Worm (Caenorhabditis elegans) whole organism, mixed stage, embryonic: ENCODE results near the gene cutl-9.

Experiments used
- M03D4.4 ChIP-seq: sonication (generic microtip); optimal IDR thresholded peaks from 2 replicates; lab custom pipeline; 2017; ENCODE audit warnings: mild to moderate bottlenecking, missing genetic modification characterization, missing compliant biosample characterization
- bed-3 ChIP-seq: fragments of 200-800 bp; sonication (Bioruptor generic); optimal IDR thresholded peaks from 3 replicates; lab custom pipeline; 2018; ENCODE audit warnings: mild to moderate bottlenecking, missing genetic modification characterization, moderate library complexity, missing compliant biosample characterization
- blmp-1 ChIP-seq: fragments of 150-350 bp; optimal IDR thresholded peaks from 2 replicates; lab custom pipeline; 2014; ENCODE audit warnings: missing biosample characterization, missing genetic modification characterization
- ceh-39 ChIP-seq: fragments of 150-350 bp; optimal IDR thresholded peaks from 2 replicates; lab custom pipeline; 2014; ENCODE audit warnings: missing biosample characterization, missing genetic modification characterization
- ceh-43 ChIP-seq: fragments of 200-800 bp; sonication (Bioruptor generic); optimal IDR thresholded peaks from 2 replicates; lab custom pipeline; 2018; ENCODE audit warnings: mild to moderate bottlenecking, missing genetic modification characterization, moderate library complexity, missing compliant biosample characterization
- ceh-83 ChIP-seq: fragments of 200-800 bp; sonication (Bioruptor generic); optimal IDR thresholded peaks from 2 replicates; lab custom pipeline; 2018; ENCODE audit warnings: mild to moderate bottlenecking, missing genetic modification characterization, missing compliant biosample characterization
- drap-1 ChIP-seq: fragments of 200-800 bp; sonication (Bioruptor generic); optimal IDR thresholded peaks from 3 replicates; lab custom pipeline; 2018; ENCODE audit warnings: mild to moderate bottlenecking, missing genetic modification characterization, missing compliant biosample characterization
- elt-1 ChIP-seq: sonication (generic microtip); optimal IDR thresholded peaks from 2 replicates; lab custom pipeline; 2017; ENCODE audit warnings: missing genetic modification characterization, mild to moderate bottlenecking, missing compliant biosample characterization, antibody characterized with exemption, moderate library complexity, borderline replicate concordance; ENCODE audit not compliant: insufficient read depth
- elt-3 ChIP-seq: fragments of 150-350 bp; optimal IDR thresholded peaks from 2 replicates; lab custom pipeline; 2014; ENCODE audit warnings: missing biosample characterization, missing genetic modification characterization
- flh-1 ChIP-seq: fragments of 200-800 bp; sonication (Bioruptor generic); optimal IDR thresholded peaks from 2 replicates; lab custom pipeline; 2018; ENCODE audit warnings: mild to moderate bottlenecking, missing genetic modification characterization, moderate library complexity, missing compliant biosample characterization
- ham-2 ChIP-seq: fragments of 200-800 bp; sonication (Bioruptor generic); optimal IDR thresholded peaks from 2 replicates; lab custom pipeline; 2018; ENCODE audit warnings: mild to moderate bottlenecking, missing genetic modification characterization, missing compliant biosample characterization
- lin-13 ChIP-seq: fragments of 150-350 bp; optimal IDR thresholded peaks from 2 replicates; lab custom pipeline; 2014; ENCODE audit warnings: missing biosample characterization, missing genetic modification characterization
- lin-32 ChIP-seq: fragments of 200-800 bp; sonication (Bioruptor generic); optimal IDR thresholded peaks from 2 replicates; lab custom pipeline; 2018; ENCODE audit warnings: mild to moderate bottlenecking, missing genetic modification characterization, missing compliant biosample characterization
- lsy-2 ChIP-seq: fragments of 150-350 bp; optimal IDR thresholded peaks from 2 replicates; lab custom pipeline; 2014; ENCODE audit warnings: missing biosample characterization, missing genetic modification characterization
- mab-5 ChIP-seq: fragments of 150-350 bp; optimal IDR thresholded peaks from 2 replicates; lab custom pipeline; 2014; ENCODE audit warnings: missing biosample characterization, missing genetic modification characterization
- mep-1 ChIP-seq: fragments of 150-350 bp; optimal IDR thresholded peaks from 2 replicates; lab custom pipeline; 2017; ENCODE audit warnings: missing biosample characterization, missing genetic modification reagents, missing genetic modification characterization, inconsistent platforms
- mls-2 ChIP-seq: sonication (generic microtip); optimal IDR thresholded peaks from 2 replicates; lab custom pipeline; 2016; ENCODE audit warnings: mild to moderate bottlenecking, missing genetic modification characterization, moderate library complexity, missing compliant biosample characterization
- nhr-12 ChIP-seq: fragments of 150-350 bp; optimal IDR thresholded peaks from 2 replicates; lab custom pipeline; 2014; ENCODE audit warnings: missing biosample characterization, missing genetic modification characterization
- nhr-2 ChIP-seq: fragments of 150-350 bp; optimal IDR thresholded peaks from 2 replicates; lab custom pipeline; 2014; ENCODE audit warnings: missing biosample characterization, missing genetic modification characterization
- nhr-237 ChIP-seq: fragments of 150-350 bp; optimal IDR thresholded peaks from 2 replicates; lab custom pipeline; 2014; ENCODE audit warnings: missing biosample characterization, missing genetic modification characterization
- nhr-76 ChIP-seq: sonication (generic microtip); optimal IDR thresholded peaks from 2 replicates; lab custom pipeline; 2017; ENCODE audit warnings: missing biosample characterization, missing genetic modification characterization
- pha-4 ChIP-seq: fragments of 150-350 bp; optimal IDR thresholded peaks from 2 replicates; lab custom pipeline; 2018; ENCODE audit warnings: missing biosample characterization, missing genetic modification reagents, missing genetic modification characterization
- sem-2 ChIP-seq: fragments of 200-800 bp; sonication (Bioruptor generic); optimal IDR thresholded peaks from 2 replicates; lab custom pipeline; 2018; ENCODE audit warnings: mild to moderate bottlenecking, missing genetic modification characterization, missing compliant biosample characterization
- snpc-4 ChIP-seq: fragments of 150-350 bp; optimal IDR thresholded peaks from 2 replicates; lab custom pipeline; 2014; ENCODE audit warnings: missing biosample characterization, missing genetic modification characterization
- sptf-1 ChIP-seq: sonication (generic microtip); optimal IDR thresholded peaks from 2 replicates; lab custom pipeline; 2017; ENCODE audit warnings: mild to moderate bottlenecking, missing genetic modification characterization, moderate library complexity, missing compliant biosample characterization
- tbx-8 ChIP-seq: fragments of 200-800 bp; sonication (Bioruptor generic); optimal IDR thresholded peaks from 2 replicates; lab custom pipeline; 2018; ENCODE audit warnings: mild to moderate bottlenecking, missing genetic modification characterization, moderate library complexity, missing compliant biosample characterization
- unc-120 ChIP-seq: sonication (generic microtip); optimal IDR thresholded peaks from 2 replicates; lab custom pipeline; 2017; ENCODE audit warnings: missing genetic modification characterization, missing compliant biosample characterization; ENCODE audit not compliant: poor library complexity, severe bottlenecking
- unc-39 ChIP-seq: fragments of 150-350 bp; optimal IDR thresholded peaks from 2 replicates; lab custom pipeline; 2014; ENCODE audit warnings: missing biosample characterization, missing genetic modification characterization
- unc-62 ChIP-seq: fragments of 150-350 bp; optimal IDR thresholded peaks from 2 replicates; lab custom pipeline; 2014; ENCODE audit warnings: missing biosample characterization, missing genetic modification reagents, missing genetic modification characterization
- zip-8 ChIP-seq: fragments of 150-350 bp; optimal IDR thresholded peaks from 2 replicates; lab custom pipeline; 2014; ENCODE audit warnings: missing biosample characterization, missing genetic modification characterization
- ztf-11 ChIP-seq: fragments of 150-350 bp; optimal IDR thresholded peaks from 2 replicates; lab custom pipeline; 2014; ENCODE audit warnings: missing biosample characterization, missing genetic modification characterization

Gene cutl-9

DNA sequence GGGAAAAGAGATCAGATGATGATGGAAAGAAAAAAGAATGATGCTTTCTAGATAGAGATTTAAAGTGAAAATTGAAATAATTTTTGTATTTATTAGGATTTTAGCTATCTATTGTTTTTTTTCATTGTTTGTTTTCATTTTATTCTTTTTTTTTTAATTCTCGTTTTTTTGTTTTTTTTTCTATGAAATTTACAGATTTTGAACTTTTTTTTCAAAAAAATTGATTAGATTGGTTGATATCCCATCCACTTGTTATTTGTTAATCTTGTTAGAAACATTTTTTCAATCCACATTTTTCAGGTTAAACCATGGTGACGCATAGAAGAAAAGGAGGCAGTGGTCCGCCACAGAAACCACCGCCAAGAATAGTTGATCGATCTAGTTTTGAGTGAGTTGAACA is 38.0 kb upstream of the cutl-9 start, which contains the start of gene algn-9:
TSS of gene algn-9 (plus strand) at position 301 of the 400 bp plus-strand sequence.
- TF ChIP-seq nhr-2 (tag; lab: Kevin White, UChicago) (no peak), nhr-237 (no peak), elt-3 (tag; lab: Kevin White, UChicago) (no peak), drap-1 (GFP tag; lab: Kevin White, UChicago) (no peak), mep-1 (tag; lab: Kevin White, UChicago) (no peak), ham-2 (no peak), M03D4.4 (tag; lab: Kevin White, UChicago) (no peak), blmp-1 (no peak)

DNA sequence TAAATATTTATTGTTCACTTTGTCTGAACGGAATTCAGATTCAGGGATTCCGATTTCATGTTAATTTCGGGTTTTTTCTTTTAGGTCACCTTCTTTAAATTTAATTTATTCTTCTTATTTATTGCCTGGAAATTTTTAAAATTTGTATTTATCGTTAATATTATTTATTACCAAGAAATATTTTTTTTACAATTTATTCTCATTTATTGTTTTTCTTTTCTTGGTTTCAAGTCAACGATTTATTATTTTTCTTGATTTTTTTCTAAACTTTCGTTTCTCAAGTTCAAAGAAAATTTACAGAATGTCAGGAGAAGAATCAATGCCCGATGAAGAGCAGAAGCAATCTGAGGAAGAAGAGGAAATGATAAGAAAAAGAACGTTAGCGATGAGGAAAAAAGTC is 34.3 kb upstream of the cutl-9 start, which contains the start of gene crn-3:
TSS of gene crn-3 (plus strand) at position 301 of the 400 bp plus-strand sequence.
- TF ChIP-seq sem-2 (GFP tag; lab: Kevin White, UChicago) (no peak), nhr-2 (tag; lab: Kevin White, UChicago) (no peak), flh-1 (GFP tag; lab: Kevin White, UChicago) (no peak), ham-2 (no peak), mls-2 (tag; lab: Kevin White, UChicago) (no peak), lsy-2 (tag; lab: Kevin White, UChicago) (no peak), zip-8 (no peak), elt-3 (tag; lab: Kevin White, UChicago) (no peak), ceh-39 (tag; lab: Kevin White, UChicago) (no peak), ztf-11 (tag; lab: Kevin White, UChicago) (no peak), blmp-1 (no peak), mab-5 (tag; lab: Kevin White, UChicago) (no peak), drap-1 (GFP tag; lab: Kevin White, UChicago) (no peak), bed-3 (no peak), elt-1 (tag; lab: Kevin White, UChicago) (no peak)

DNA sequence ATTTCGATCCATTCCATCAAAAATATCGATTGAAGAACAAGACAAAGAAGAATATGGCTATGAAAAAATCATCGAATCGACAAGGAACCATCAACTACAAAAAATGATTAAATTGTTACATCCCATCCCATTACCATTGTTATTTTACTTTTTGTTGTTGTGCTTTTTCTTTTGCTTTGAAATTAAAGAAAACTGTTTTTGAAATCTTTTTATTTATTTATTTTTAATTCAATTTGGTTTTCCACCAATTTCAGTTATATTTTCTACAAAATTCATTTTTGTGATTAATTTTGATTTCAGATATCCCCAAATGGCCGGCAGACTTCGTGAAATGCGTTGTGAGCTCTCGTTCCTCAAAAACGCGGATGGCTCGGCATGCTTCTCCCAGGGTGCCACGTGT is 29.6 kb upstream of the cutl-9 start, which contains the start of gene crn-5:
TSS of gene crn-5 (plus strand) at position 301 of the 400 bp plus-strand sequence.
- TF ChIP-seq unc-62, result no peak
- no peak for TF ChIP-seq elt-1 (tag; lab: Kevin White, UChicago)
- no peak for TF ChIP-seq nhr-76 (tag; lab: Kevin White, UChicago)
- no peak for TF ChIP-seq tbx-8 (GFP tag; lab: Kevin White, UChicago)
- no peak for TF ChIP-seq ceh-39 (tag; lab: Kevin White, UChicago)
- no peak for TF ChIP-seq nhr-12 (tag; lab: Kevin White, UChicago)
- no peak for TF ChIP-seq nhr-2 (tag; lab: Kevin White, UChicago)
- TF ChIP-seq pha-4 (tag; lab: Kevin White, UChicago), result no peak
- TF ChIP-seq mls-2 (tag; lab: Kevin White, UChicago), result no peak
- TF ChIP-seq ztf-11 (tag; lab: Kevin White, UChicago), result no peak
- no peak for TF ChIP-seq sem-2 (GFP tag; lab: Kevin White, UChicago)
- TF ChIP-seq sptf-1, result no peak
- no peak for TF ChIP-seq ceh-83 (GFP tag; lab: Kevin White, UChicago)
- TF ChIP-seq, all 35 proteins: peak for 0

DNA sequence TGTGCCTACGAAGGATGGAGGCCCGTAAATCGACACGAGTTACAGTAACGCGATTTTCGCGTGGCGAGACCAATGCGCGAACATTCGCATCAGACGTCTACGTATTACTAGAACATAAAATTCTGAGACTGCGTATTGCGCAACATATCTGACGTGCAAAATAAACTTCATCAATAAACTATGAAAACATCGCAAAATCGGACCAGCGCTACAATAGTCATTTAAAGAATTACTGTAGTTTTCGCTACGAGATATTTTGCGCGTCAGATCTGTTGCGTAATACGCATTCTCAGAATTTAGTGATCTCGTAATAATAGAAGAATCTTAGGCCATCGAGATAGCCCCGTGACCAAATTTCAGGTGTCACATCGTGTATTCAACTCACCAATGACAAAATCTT is 27.8 kb upstream of the cutl-9 start:
- TF ChIP-seq sem-2 (GFP tag; lab: Kevin White, UChicago) (no peak), nhr-2 (tag; lab: Kevin White, UChicago) (no peak), unc-39 (tag; lab: Kevin White, UChicago) (no peak), mab-5 (tag; lab: Kevin White, UChicago) (no peak), zip-8 (peak; percentile 94), elt-3 (tag; lab: Kevin White, UChicago) (no peak), bed-3 (no peak), nhr-76 (tag; lab: Kevin White, UChicago) (no peak)

DNA sequence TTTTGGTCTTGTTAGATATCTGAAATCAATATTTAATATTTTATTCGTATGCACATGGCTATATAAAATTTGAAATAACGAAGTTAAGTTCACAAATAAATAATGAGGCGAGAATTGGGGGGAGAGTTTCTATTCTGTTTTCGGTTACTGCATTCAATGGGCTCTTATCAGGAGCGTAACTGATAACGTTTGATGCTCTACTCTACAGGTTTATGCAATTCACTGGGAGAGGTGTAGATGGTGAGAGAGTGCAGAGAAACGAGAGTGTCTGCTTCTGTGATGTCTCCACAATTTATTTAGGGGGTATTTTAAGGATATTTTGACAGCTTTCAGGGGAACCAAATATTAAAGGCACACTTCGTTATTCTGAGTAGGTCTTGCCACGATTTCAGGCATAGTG is 27.3 kb upstream of the cutl-9 start, which contains the start of gene C14A4.6:
TSS of gene C14A4.6 (minus strand) at position 19 of the 400 bp plus-strand sequence.
- TF ChIP-seq lin-13 (tag; lab: Kevin White, UChicago) (no peak), sem-2 (GFP tag; lab: Kevin White, UChicago) (no peak), mep-1 (tag; lab: Kevin White, UChicago) (no peak), lin-32 (GFP tag; lab: Kevin White, UChicago) (no peak), elt-3 (tag; lab: Kevin White, UChicago) (no peak), ceh-43 (no peak), nhr-237 (no peak), nhr-12 (tag; lab: Kevin White, UChicago) (no peak), unc-120 (tag; lab: Kevin White, UChicago) (no peak), zip-8 (no peak), drap-1 (GFP tag; lab: Kevin White, UChicago) (no peak), sptf-1 (no peak), unc-62 (no peak), mab-5 (tag; lab: Kevin White, UChicago) (no peak), snpc-4 (no peak)
- TF ChIP-seq, all 35 proteins: peak for 0
